Worm (Caenorhabditis elegans): ENCODE data around the gene imph-1.

Gene imph-1

DNA sequence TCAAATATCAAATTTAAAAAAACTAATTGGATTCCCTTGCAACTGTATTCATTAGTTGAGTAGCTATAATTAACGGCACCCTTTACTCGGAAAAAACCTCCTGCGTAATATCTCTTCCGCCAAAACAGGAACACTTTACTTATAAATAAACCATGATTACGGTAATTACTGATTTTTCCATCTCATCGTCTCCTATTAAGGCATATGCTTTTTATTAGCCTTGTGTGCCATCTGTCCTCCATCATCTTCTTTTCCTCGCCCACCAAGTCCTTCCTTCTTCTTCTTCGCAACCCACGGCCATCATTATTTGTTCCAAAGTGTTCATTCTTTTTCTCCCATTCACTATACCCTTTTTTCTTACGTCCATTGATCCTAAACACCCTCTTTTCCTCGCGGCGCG lies 34.0 kb upstream of the imph-1 start:
- TF ChIP-seq mls-2 (tag; optimal IDR thresholded peaks at IDR 0.05) (peak; percentile 60), elt-3 (tag; optimal IDR thresholded peaks at IDR 0.05) (no peak), unc-39 (tag; optimal IDR thresholded peaks at IDR 0.05) (no peak), ceh-43 (GFP tag; optimal IDR thresholded peaks at IDR 0.05) (peak; percentile 52), cnd-1 (tag; optimal IDR thresholded peaks at IDR 0.05) (peak; percentile 77), snpc-4 (tag; optimal IDR thresholded peaks at IDR 0.05) (no peak), ceh-39 (tag; optimal IDR thresholded peaks at IDR 0.05) (no peak), nhr-28 (tag; optimal IDR thresholded peaks at IDR 0.05) (no peak), blmp-1 (tag; optimal IDR thresholded peaks at IDR 0.05) (no peak), ces-1 (GFP tag; optimal IDR thresholded peaks at IDR 0.05) (peak; percentile 67), ztf-11 (tag; optimal IDR thresholded peaks at IDR 0.05) (no peak), lin-32 (GFP tag; optimal IDR thresholded peaks at IDR 0.05) (peak; percentile 55)

DNA sequence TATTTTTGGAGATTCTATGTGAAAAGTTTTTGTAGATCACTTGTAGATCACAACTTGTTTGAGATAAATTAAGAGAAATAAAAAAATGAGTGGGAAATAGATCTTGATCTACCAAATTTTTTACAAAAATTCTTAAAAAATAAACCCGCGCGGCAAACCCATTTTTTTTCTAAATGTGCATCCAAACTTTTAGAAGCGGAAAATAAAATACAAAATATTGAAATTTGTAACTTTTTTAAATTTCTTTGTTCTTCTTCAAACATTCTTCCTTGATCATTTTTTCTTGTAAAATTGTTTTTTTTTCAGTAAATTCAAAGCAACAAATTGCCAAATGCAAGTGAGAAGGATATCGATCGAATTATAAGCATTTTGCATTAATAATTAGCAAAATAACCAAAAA lies 33.4 kb upstream of the imph-1 start, which contains the start of gene cdh-4:
cdh-4 (plus strand) TSS at position 301 of the 400 bp plus-strand sequence.
- TF ChIP-seq bed-3 (GFP tag; optimal IDR thresholded peaks at IDR 0.05) (no peak), hlh-1 (tag; optimal IDR thresholded peaks at IDR 0.05) (no peak), nhr-76 (tag; optimal IDR thresholded peaks at IDR 0.05) (no peak), elt-3 (tag; optimal IDR thresholded peaks at IDR 0.05) (no peak), tbx-8 (GFP tag; optimal IDR thresholded peaks at IDR 0.05) (no peak), sptf-1 (tag; optimal IDR thresholded peaks at IDR 0.05) (no peak)

DNA sequence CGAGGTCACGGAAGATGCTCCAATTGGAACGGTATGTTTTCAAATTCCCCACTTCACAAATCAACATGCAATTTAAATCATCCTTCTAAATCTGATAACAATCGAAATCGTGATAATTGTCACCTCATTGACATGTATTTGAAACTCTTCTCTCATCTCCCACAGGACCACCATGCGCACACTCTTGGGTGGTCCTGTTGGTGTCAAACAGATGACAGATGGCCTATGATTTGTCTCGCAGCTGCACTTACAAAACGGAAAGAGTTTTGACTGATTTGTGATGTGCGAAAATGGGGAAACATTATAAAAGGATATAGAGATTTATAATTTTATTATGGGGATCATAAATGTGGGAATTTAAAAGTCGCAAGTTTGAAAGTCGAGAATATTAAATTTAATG lies 30.0 kb upstream of the imph-1 start:
- no peak for TF ChIP-seq drap-1 (GFP tag; optimal IDR thresholded peaks at IDR 0.05)
- TF ChIP-seq elt-1 (tag; optimal IDR thresholded peaks at IDR 0.05; ENCODE audit: borderline replicate concordance, insufficient read depth): no peak
- no peak for TF ChIP-seq tbx-8 (GFP tag; optimal IDR thresholded peaks at IDR 0.05)
- peak; percentile 61 for TF ChIP-seq unc-62 (GFP tag; optimal IDR thresholded peaks at IDR 0.05)
- TF ChIP-seq ztf-11 (tag; optimal IDR thresholded peaks at IDR 0.05): no peak
- TF ChIP-seq unc-39 (tag; optimal IDR thresholded peaks at IDR 0.05): no peak
- no peak for TF ChIP-seq zip-8 (tag; optimal IDR thresholded peaks at IDR 0.05)
- TF ChIP-seq ces-1 (GFP tag; optimal IDR thresholded peaks at IDR 0.05): peak; percentile 59
- no peak for TF ChIP-seq nhr-76 (tag; optimal IDR thresholded peaks at IDR 0.05)
- no peak for TF ChIP-seq ceh-43 (GFP tag; optimal IDR thresholded peaks at IDR 0.05)
- TF ChIP-seq hlh-1 (tag; optimal IDR thresholded peaks at IDR 0.05): peak; percentile 27
- TF ChIP-seq sem-2 (GFP tag; optimal IDR thresholded peaks at IDR 0.05): no peak
- TF ChIP-seq unc-120 (tag; optimal IDR thresholded peaks at IDR 0.05; ENCODE audit: poor library complexity, severe bottlenecking): no peak
- no peak for TF ChIP-seq lsy-2 (tag; optimal IDR thresholded peaks at IDR 0.05)
- no peak for TF ChIP-seq flh-1 (GFP tag; optimal IDR thresholded peaks at IDR 0.05)
- TF ChIP-seq nhr-2 (tag; optimal IDR thresholded peaks at IDR 0.05): no peak
- no peak for TF ChIP-seq lin-13 (tag; optimal IDR thresholded peaks at IDR 0.05)
- TF ChIP-seq bed-3 (GFP tag; optimal IDR thresholded peaks at IDR 0.05): no peak
- no peak for TF ChIP-seq ceh-83 (GFP tag; optimal IDR thresholded peaks at IDR 0.05)
- TF ChIP-seq ham-2 (GFP tag; optimal IDR thresholded peaks at IDR 0.05): no peak
- no peak for TF ChIP-seq ceh-39 (tag; optimal IDR thresholded peaks at IDR 0.05)
- no peak for TF ChIP-seq blmp-1 (tag; optimal IDR thresholded peaks at IDR 0.05)
- TF ChIP-seq cnd-1 (tag; optimal IDR thresholded peaks at IDR 0.05): peak; percentile 86
- no peak for TF ChIP-seq elt-3 (tag; optimal IDR thresholded peaks at IDR 0.05)
- no peak for TF ChIP-seq mep-1 (tag; optimal IDR thresholded peaks at IDR 0.05)
- no peak for TF ChIP-seq nhr-12 (tag; optimal IDR thresholded peaks at IDR 0.05)
- no peak for TF ChIP-seq pha-4 (tag; optimal IDR thresholded peaks at IDR 0.05)

DNA sequence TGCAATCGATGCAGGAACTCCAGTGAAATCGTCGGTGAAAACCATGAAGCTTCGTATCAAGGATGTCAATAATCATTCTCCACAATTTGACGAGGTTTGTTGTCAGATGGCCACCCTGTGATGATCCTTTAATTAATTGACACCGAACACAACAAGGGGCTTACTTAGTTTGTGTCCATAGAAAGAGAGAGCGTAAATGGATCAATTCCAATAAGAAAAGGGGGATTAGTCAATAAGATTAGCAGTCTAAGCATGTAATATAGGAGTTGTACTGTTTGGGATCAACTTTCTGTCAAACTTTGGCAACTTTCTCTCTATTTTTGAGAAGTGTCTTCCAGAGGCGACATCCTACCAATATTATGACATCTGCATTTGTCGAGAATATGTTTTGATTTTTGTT lies 29.3 kb upstream of the imph-1 start:
- TF ChIP-seq ces-1 (GFP tag; optimal IDR thresholded peaks at IDR 0.05) (peak; percentile 95), nhr-2 (tag; optimal IDR thresholded peaks at IDR 0.05) (no peak), mep-1 (tag; optimal IDR thresholded peaks at IDR 0.05) (no peak), nhr-76 (tag; optimal IDR thresholded peaks at IDR 0.05) (no peak)

DNA sequence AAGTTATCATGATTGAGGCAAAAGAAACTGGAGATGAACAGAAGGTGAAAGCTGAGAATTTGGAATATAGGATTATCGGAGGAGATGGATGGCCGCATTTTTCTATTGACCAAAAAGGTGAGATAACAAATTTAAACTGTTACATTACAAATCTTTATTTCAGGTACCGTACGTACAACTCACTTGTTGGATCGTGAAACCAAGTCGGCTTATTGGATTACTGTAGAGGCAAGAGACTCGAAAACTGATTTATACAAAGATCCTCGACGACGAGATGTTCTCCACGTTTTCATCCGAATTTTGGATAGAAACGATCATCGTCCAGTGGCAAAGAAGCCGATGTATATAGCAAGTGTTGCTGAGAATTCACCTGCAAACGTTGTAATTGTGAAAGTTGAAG lies 27.4 kb upstream of the imph-1 start:
- TF ChIP-seq tbx-8 (GFP tag; optimal IDR thresholded peaks at IDR 0.05) (no peak), nhr-237 (tag; optimal IDR thresholded peaks at IDR 0.05) (no peak), lin-32 (GFP tag; optimal IDR thresholded peaks at IDR 0.05) (no peak), ham-2 (GFP tag; optimal IDR thresholded peaks at IDR 0.05) (no peak), unc-39 (tag; optimal IDR thresholded peaks at IDR 0.05) (no peak), lin-13 (tag; optimal IDR thresholded peaks at IDR 0.05) (no peak), snpc-4 (tag; optimal IDR thresholded peaks at IDR 0.05) (no peak), ceh-83 (GFP tag; optimal IDR thresholded peaks at IDR 0.05) (no peak), M03D4.4 (tag; optimal IDR thresholded peaks at IDR 0.05) (no peak), mls-2 (tag; optimal IDR thresholded peaks at IDR 0.05) (no peak), hlh-1 (tag; optimal IDR thresholded peaks at IDR 0.05) (no peak), lsy-2 (tag; optimal IDR thresholded peaks at IDR 0.05) (no peak)

Measured in whole organism, mixed stage, embryonic.